Worm (Caenorhabditis elegans): ENCODE measurements around the gene srh-89.

DNA sequence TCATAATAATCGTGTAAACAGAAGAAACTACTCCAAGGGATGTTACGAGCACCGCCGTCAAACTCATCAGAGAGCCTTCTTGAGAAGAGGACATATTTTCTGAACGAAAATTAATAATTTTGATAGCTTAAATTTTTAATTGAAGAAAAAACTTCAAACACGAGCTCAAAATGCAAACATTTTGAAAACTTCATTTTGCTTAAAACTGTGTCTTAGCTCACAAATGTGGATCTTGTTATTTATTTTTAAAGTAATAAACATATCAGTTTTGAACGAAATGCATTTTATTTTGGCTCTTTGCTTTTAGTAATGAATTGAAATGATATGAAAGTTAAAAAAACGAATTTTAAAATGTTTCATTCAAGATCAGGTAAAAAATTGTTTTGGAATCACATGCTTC lies 22.9 kb upstream of the srh-89 start, which contains the start of gene srbc-7:
- TF ChIP-seq unc-62 (GFP tag; optimal IDR thresholded peaks at IDR 0.05) (no peak), fos-1 (tag; optimal IDR thresholded peaks at IDR 0.05) (no peak), fkh-10 (GFP tag; optimal IDR thresholded peaks at IDR 0.05) (no peak), skn-1 (tag; optimal IDR thresholded peaks at IDR 0.05) (no peak), elt-1 (tag; optimal IDR thresholded peaks at IDR 0.05) (no peak), nhr-12 (tag; optimal IDR thresholded peaks at IDR 0.05) (no peak), elt-2 (tag; optimal IDR thresholded peaks at IDR 0.05) (no peak), nhr-76 (tag; optimal IDR thresholded peaks at IDR 0.05) (no peak), jun-1 (tag; optimal IDR thresholded peaks at IDR 0.05) (no peak), snpc-4 (tag; optimal IDR thresholded peaks at IDR 0.05) (no peak), elt-3 (tag; optimal IDR thresholded peaks at IDR 0.05) (no peak), nhr-43 (tag; optimal IDR thresholded peaks at IDR 0.05; ENCODE audit: poor library complexity, severe bottlenecking) (no peak)

All from whole organism, L3 larva.